Fruit fly (Drosophila melanogaster) whole organism, embryonic: ENCODE measurements around the gene mRpL4.

ENCODE experiments used
- Aef1 ChIP-seq: fragments of 200-800 bp; sonication (Bioruptor generic); IDR thresholded peaks from 3 replicates; pipeline ENCODE4 v1.3.6; 2022; ENCODE audit warnings: missing biosample characterization, missing genetic modification characterization
- Awh ChIP-seq: fragments of 200-800 bp; sonication (Bioruptor generic); IDR thresholded peaks from 2 replicates; pipeline ENCODE4, ENCODE4 v1.3.6; 2022; ENCODE audit warnings: missing biosample characterization, missing genetic modification characterization
- CG10274 ChIP-seq: fragments of 200-800 bp; sonication (Bioruptor generic); optimal IDR thresholded peaks from 3 replicates; lab custom pipeline; 2017; ENCODE audit warnings: missing biosample characterization, mild to moderate bottlenecking, missing genetic modification characterization
- CG10543 ChIP-seq: fragments of 200-800 bp; sonication (Bioruptor generic); optimal IDR thresholded peaks from 3 replicates; lab custom pipeline; 2017; ENCODE audit warnings: missing biosample characterization, mild to moderate bottlenecking, missing genetic modification characterization, moderate library complexity
- CG11398 ChIP-seq: fragments of 200-800 bp; sonication (Bioruptor generic); optimal IDR thresholded peaks from 2 replicates; lab custom pipeline; 2016; ENCODE audit warnings: missing biosample characterization, missing genetic modification characterization
- CG13296 ChIP-seq: fragments of 200-800 bp; sonication (Bioruptor generic); optimal IDR thresholded peaks from 3 replicates; lab custom pipeline; 2018; ENCODE audit warnings: missing biosample characterization, mild to moderate bottlenecking, missing genetic modification characterization
- CG13775 ChIP-seq: fragments of 200-800 bp; sonication (Bioruptor generic); optimal IDR thresholded peaks from 3 replicates; lab custom pipeline; 2017; ENCODE audit warnings: missing biosample characterization, mild to moderate bottlenecking, missing genetic modification characterization
- CG15514 ChIP-seq: fragments of 200-800 bp; sonication (Bioruptor generic); optimal IDR thresholded peaks from 3 replicates; lab custom pipeline; 2017; ENCODE audit warnings: missing biosample characterization, missing genetic modification characterization, mild to moderate bottlenecking, moderate library complexity, missing genetic modification reagents
- CG16815 ChIP-seq: fragments of 200-800 bp; sonication (Bioruptor generic); optimal IDR thresholded peaks from 3 replicates; lab custom pipeline; 2017; ENCODE audit warnings: missing biosample characterization, mild to moderate bottlenecking, missing genetic modification characterization
- CG18476 ChIP-seq: fragments of 200-800 bp; sonication (Bioruptor generic); optimal IDR thresholded peaks from 2 replicates; lab custom pipeline; 2016; ENCODE audit warnings: missing biosample characterization, mild to moderate bottlenecking, missing genetic modification characterization
- CG2116 ChIP-seq: fragments of 200-800 bp; sonication (Bioruptor generic); optimal IDR thresholded peaks from 3 replicates; lab custom pipeline; 2018; ENCODE audit warnings: missing biosample characterization, mild to moderate bottlenecking, missing genetic modification characterization
- CG2202 ChIP-seq: fragments of 200-800 bp; sonication (Bioruptor generic); optimal IDR thresholded peaks from 2 replicates; lab custom pipeline; 2018; ENCODE audit warnings: missing biosample characterization, mild to moderate bottlenecking, missing genetic modification characterization
- CG32532 ChIP-seq: fragments of 200-800 bp; sonication (Bioruptor generic); IDR thresholded peaks from 2 replicates; pipeline ENCODE4 v1.3.6; 2022; ENCODE audit warnings: missing biosample characterization, missing genetic modification characterization
- CG32767 ChIP-seq: fragments of 200-800 bp; sonication (Bioruptor generic); IDR thresholded peaks from 2 replicates; pipeline ENCODE4 v1.3.6; 2022; ENCODE audit warnings: missing biosample characterization, missing genetic modification characterization
- CG33557 ChIP-seq: fragments of 200-800 bp; sonication (Bioruptor generic); optimal IDR thresholded peaks from 2 replicates; lab custom pipeline; 2019; ENCODE audit warnings: missing biosample characterization, mild to moderate bottlenecking, missing genetic modification characterization, moderate library complexity
- CG5953 ChIP-seq: fragments of 200-800 bp; sonication (Bioruptor generic); IDR thresholded peaks from 2 replicates; pipeline ENCODE4 v1.3.6; 2022; ENCODE audit warnings: missing biosample characterization, missing genetic modification characterization
- CG6689 ChIP-seq: fragments of 200-800 bp; sonication (Bioruptor generic); IDR thresholded peaks from 2 replicates; pipeline ENCODE4 v1.3.6; 2022; ENCODE audit warnings: missing biosample characterization, missing genetic modification characterization
- CG6791 ChIP-seq: fragments of 200-800 bp; sonication (Bioruptor generic); IDR thresholded peaks from 3 replicates; pipeline ENCODE4 v1.3.6; 2022; ENCODE audit warnings: missing biosample characterization, missing genetic modification characterization; ENCODE audit not compliant: partially characterized antibody
- CG8089 ChIP-seq: fragments of 200-800 bp; sonication (Bioruptor generic); optimal IDR thresholded peaks from 3 replicates; lab custom pipeline; 2016; ENCODE audit warnings: missing biosample characterization, missing genetic modification characterization
- CG9215 ChIP-seq: fragments of 200-800 bp; sonication (Bioruptor generic); IDR thresholded peaks from 2 replicates; pipeline ENCODE4 v1.3.6; 2022; ENCODE audit warnings: missing biosample characterization, missing genetic modification characterization
- CG9609 ChIP-seq: fragments of 200-800 bp; sonication (Bioruptor generic); optimal IDR thresholded peaks from 3 replicates; lab custom pipeline; 2016; ENCODE audit warnings: missing biosample characterization, missing genetic modification characterization
- Dfd ChIP-seq, 2 experiments: fragments of >200 bp; optimal IDR thresholded peaks; 2 replicates each; lab custom pipeline; 2017; ENCODE audit warnings: missing biosample characterization in 2 of 2, missing genetic modification characterization in 2 of 2
- H2.0 ChIP-seq: fragments of 200-800 bp; sonication (Bioruptor generic); IDR thresholded peaks from 2 replicates; pipeline ENCODE4 v1.3.6; 2022; ENCODE audit warnings: missing biosample characterization, missing genetic modification characterization
- HLH54F ChIP-seq: fragments of 200-800 bp; sonication (Bioruptor generic); optimal IDR thresholded peaks from 3 replicates; lab custom pipeline; 2016; ENCODE audit warnings: missing biosample characterization, missing genetic modification characterization
- HLHmδ ChIP-seq: fragments of 200-800 bp; sonication (Bioruptor generic); optimal IDR thresholded peaks from 2 replicates; lab custom pipeline; 2018; ENCODE audit warnings: missing biosample characterization, mild to moderate bottlenecking, missing genetic modification characterization, moderate library complexity
- Hr39 ChIP-seq: fragments of >200 bp; optimal IDR thresholded peaks from 2 replicates; lab custom pipeline; 2017
- Scr ChIP-seq: fragments of 200-800 bp; sonication (Bioruptor generic); IDR thresholded peaks from 2 replicates; pipeline ENCODE4 v1.3.6; 2022; ENCODE audit warnings: missing biosample characterization, missing genetic modification characterization; ENCODE audit not compliant: partially characterized antibody
- Spps ChIP-seq: fragments of 200-800 bp; sonication (Bioruptor generic); optimal IDR thresholded peaks from 2 replicates; lab custom pipeline; 2018; ENCODE audit warnings: missing biosample characterization, mild to moderate bottlenecking, missing genetic modification characterization
- TFAM ChIP-seq: fragments of 200-800 bp; sonication (Bioruptor generic); optimal IDR thresholded peaks from 2 replicates; lab custom pipeline; 2017; ENCODE audit warnings: missing biosample characterization, missing genetic modification characterization, inconsistent platforms
- Xbp1 ChIP-seq: fragments of 200-800 bp; sonication (Bioruptor generic); optimal IDR thresholded peaks from 3 replicates; lab custom pipeline; 2016; ENCODE audit warnings: missing biosample characterization, mild to moderate bottlenecking, missing genetic modification characterization
- al ChIP-seq: fragments of 200-800 bp; sonication (Bioruptor generic); IDR thresholded peaks from 2 replicates; pipeline ENCODE4 v1.3.6; 2022; ENCODE audit warnings: missing biosample characterization, missing genetic modification characterization
- ato ChIP-seq: fragments of 200-800 bp; sonication (Bioruptor generic); IDR thresholded peaks from 2 replicates; pipeline ENCODE4 v1.3.6; 2022; ENCODE audit warnings: missing biosample characterization, missing genetic modification characterization; ENCODE audit not compliant: partially characterized antibody
- danr ChIP-seq: fragments of 200-800 bp; sonication (Bioruptor generic); IDR thresholded peaks from 2 replicates; pipeline ENCODE4 v1.3.6; 2022; ENCODE audit warnings: missing biosample characterization, missing genetic modification characterization
- dimm ChIP-seq: fragments of 200-800 bp; sonication (Bioruptor generic); IDR thresholded peaks from 2 replicates; pipeline ENCODE4 v1.3.6; 2022; ENCODE audit warnings: missing biosample characterization, missing genetic modification characterization
- dpn ChIP-seq, 2 experiments: fragments of 200-800 bp; sonication (Bioruptor generic); optimal IDR thresholded peaks; 3 replicates each; lab custom pipeline; 2016; ENCODE audit warnings: missing biosample characterization in 2 of 2, missing genetic modification characterization in 2 of 2
- gce ChIP-seq: fragments of 200-800 bp; sonication (Bioruptor generic); IDR thresholded peaks from 3 replicates; pipeline ENCODE4 v1.3.6; 2022; ENCODE audit warnings: missing biosample characterization, missing genetic modification characterization
- hth ChIP-seq: fragments of >200 bp; optimal IDR thresholded peaks from 2 replicates; lab custom pipeline; 2017; ENCODE audit warnings: inconsistent platforms
- ken ChIP-seq: fragments of 200-800 bp; sonication (Bioruptor generic); IDR thresholded peaks from 3 replicates; pipeline ENCODE4 v1.3.6; 2022; ENCODE audit warnings: missing biosample characterization, missing genetic modification characterization
- lmd ChIP-seq: fragments of 200-800 bp; sonication (Bioruptor generic); IDR thresholded peaks from 2 replicates; pipeline ENCODE4 v1.3.6; 2022; ENCODE audit warnings: missing biosample characterization, missing genetic modification characterization
- onecut ChIP-seq: fragments of 200-800 bp; sonication (Bioruptor generic); IDR thresholded peaks from 2 replicates; pipeline ENCODE4 v1.3.6; 2022; ENCODE audit warnings: missing biosample characterization, missing genetic modification characterization
- org-1 ChIP-seq: fragments of 200-800 bp; sonication (Bioruptor generic); optimal IDR thresholded peaks from 2 replicates; lab custom pipeline; 2017; ENCODE audit warnings: missing biosample characterization, missing genetic modification characterization
- otp ChIP-seq: fragments of 200-800 bp; sonication (Bioruptor generic); IDR thresholded peaks from 3 replicates; pipeline ENCODE4, ENCODE4 v1.3.6; 2022; ENCODE audit warnings: missing biosample characterization, missing genetic modification characterization
- psq ChIP-seq: fragments of 200-800 bp; sonication (Bioruptor generic); optimal IDR thresholded peaks from 2 replicates; lab custom pipeline; 2017; ENCODE audit warnings: missing biosample characterization, missing genetic modification characterization
- sisA ChIP-seq: fragments of 200-800 bp; sonication (Bioruptor generic); IDR thresholded peaks from 2 replicates; pipeline ENCODE4 v1.3.6; 2022; ENCODE audit warnings: missing biosample characterization, missing genetic modification characterization
- slbo ChIP-seq: fragments of 200-800 bp; sonication (Bioruptor generic); IDR thresholded peaks from 2 replicates; pipeline ENCODE4 v1.3.6; 2022; ENCODE audit warnings: missing biosample characterization, missing genetic modification characterization
- sqz ChIP-seq: fragments of 200-800 bp; sonication (Bioruptor generic); optimal IDR thresholded peaks from 3 replicates; lab custom pipeline; 2018; ENCODE audit warnings: missing biosample characterization, mild to moderate bottlenecking, missing genetic modification characterization
- tup ChIP-seq: fragments of 200-800 bp; sonication (Bioruptor generic); optimal IDR thresholded peaks from 2 replicates; lab custom pipeline; 2016; ENCODE audit warnings: missing biosample characterization, mild to moderate bottlenecking, missing genetic modification characterization, moderate library complexity
- unpg ChIP-seq: fragments of 200-800 bp; sonication (Bioruptor generic); optimal IDR thresholded peaks from 3 replicates; lab custom pipeline; 2018; ENCODE audit warnings: missing biosample characterization, mild to moderate bottlenecking, missing genetic modification characterization, moderate library complexity
- vnd ChIP-seq: fragments of 200-800 bp; sonication (Bioruptor generic); IDR thresholded peaks from 3 replicates; pipeline ENCODE4 v1.3.6; 2022; ENCODE audit warnings: missing biosample characterization, missing genetic modification characterization; ENCODE audit not compliant: partially characterized antibody
- wek ChIP-seq: fragments of 200-800 bp; sonication (Bioruptor generic); optimal IDR thresholded peaks from 3 replicates; lab custom pipeline; 2018; ENCODE audit warnings: missing biosample characterization, mild to moderate bottlenecking, missing genetic modification characterization, moderate library complexity
- zen ChIP-seq: fragments of 200-800 bp; sonication (Bioruptor generic); optimal IDR thresholded peaks from 3 replicates; lab custom pipeline; 2018; ENCODE audit warnings: missing biosample characterization, mild to moderate bottlenecking, missing genetic modification characterization, moderate library complexity
- zfh2 ChIP-seq: fragments of 200-800 bp; sonication (Bioruptor generic); optimal IDR thresholded peaks from 2 replicates; lab custom pipeline; 2016; ENCODE audit warnings: missing biosample characterization, missing genetic modification characterization

mRpL4 gene

DNA sequence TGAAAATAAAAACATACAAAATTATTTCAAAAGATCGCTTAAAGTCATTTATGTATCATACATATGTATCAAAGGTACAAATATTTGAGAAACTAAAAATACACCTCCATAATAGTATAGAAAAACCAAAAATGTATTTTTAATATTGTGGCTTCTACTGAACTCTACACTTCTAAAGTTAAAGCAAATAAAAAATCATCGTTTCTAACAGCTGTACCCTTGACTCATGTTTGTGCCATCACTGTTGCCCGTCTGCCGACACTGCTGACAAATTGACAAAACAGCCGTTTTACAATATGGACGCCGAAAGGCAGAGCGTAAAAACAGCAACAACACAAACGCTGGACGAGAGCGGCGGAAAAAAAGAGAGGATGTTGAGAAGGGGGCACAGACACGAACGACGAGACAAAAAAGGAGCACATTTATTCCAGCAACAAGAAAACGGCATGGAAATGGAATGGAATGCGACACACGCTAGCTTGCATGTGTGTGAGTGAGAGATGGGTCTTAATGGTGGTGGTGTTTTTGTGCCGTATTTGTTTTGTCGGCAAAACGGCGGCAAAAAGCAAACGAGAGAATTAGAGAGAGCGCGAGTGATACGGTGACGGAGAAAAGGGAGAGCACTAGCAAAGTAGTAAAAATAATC is 42.4 kb downstream of the mRpL4 start (continued):
- TF ChIP-seq ken (GFP tag; lab: Robert Waterston, UW) (no peak), CG33557 (GFP tag; lab: Kevin White, UChicago) (peak; percentile 39), psq (GFP tag; lab: Kevin White, UChicago) (peak; percentile 77), CG32767 (GFP tag; lab: Robert Waterston, UW) (no peak), zen (tag; lab: Kevin White, UChicago) (peak; percentile 82), slbo (GFP tag; lab: Robert Waterston, UW) (no peak), gce (GFP tag; lab: Robert Waterston, UW) (no peak), dimm (GFP tag; lab: Robert Waterston, UW) (no peak), sqz (GFP tag; lab: Kevin White, UChicago) (peak; percentile 78), CG13775 (GFP tag; lab: Kevin White, UChicago) (peak; percentile 85), CG32532 (GFP tag; lab: Robert Waterston, UW) (no peak), Hr39 (no peak), Scr (GFP tag; lab: Robert Waterston, UW) (no peak), CG18476 (GFP tag; lab: Kevin White, UChicago) (peak; percentile 78), CG9609 (GFP tag; lab: Kevin White, UChicago) (peak; percentile 75), unpg (GFP tag; lab: Kevin White, UChicago) (peak; percentile 89), Awh (no peak), Dfd (GFP tag; optimal IDR thresholded peaks at IDR 0.05; lab: Kevin White, UChicago) (no peak), CG6689 (no peak), org-1 (GFP tag; lab: Kevin White, UChicago) (peak; percentile 74), HLHmδ (GFP tag; lab: Kevin White, UChicago) (no peak), CG15514 (peak; percentile 83), CG9215 (GFP tag; lab: Robert Waterston, UW) (no peak), zfh2 (peak; percentile 87), CG2202 (tag; lab: Kevin White, UChicago) (peak; percentile 50), TFAM (peak; percentile 71), CG10274 (peak; percentile 75), Xbp1 (GFP tag; lab: Kevin White, UChicago) (peak; percentile 79), H2.0 (no peak), CG5953 (GFP tag; lab: Robert Waterston, UW) (no peak), CG13296 (GFP tag; lab: Kevin White, UChicago) (peak; percentile 55), Spps (tag; lab: Kevin White, UChicago) (peak; percentile 77), lmd (no peak), onecut (peak; percentile 96), al (GFP tag; lab: Robert Waterston, UW) (no peak), Aef1 (GFP tag; lab: Robert Waterston, UW) (no peak), wek (GFP tag; lab: Kevin White, UChicago) (no peak), vnd (GFP tag; lab: Robert Waterston, UW) (no peak), danr (no peak), CG8089 (peak; percentile 55), CG11398 (peak; percentile 64), CG16815 (peak; percentile 79), hth (lab: Kevin White, UChicago) (no peak), otp (GFP tag; lab: Robert Waterston, UW) (no peak), CG2116 (peak; percentile 58), CG10543 (GFP tag; lab: Kevin White, UChicago) (peak; percentile 71), HLH54F (GFP tag; lab: Kevin White, UChicago) (peak; percentile 86), ato (GFP tag; lab: Robert Waterston, UW) (no peak), dpn (GFP tag; optimal IDR thresholded peaks at IDR 0.05; lab: Kevin White, UChicago) (peak; percentile 79 to 88), tup (no peak), CG6791 (GFP tag; lab: Robert Waterston, UW) (no peak), sisA (GFP tag; lab: Robert Waterston, UW) (no peak)
